Comparison of ENCODE assay signal across 6 worm cellular contexts in the genomic region with DNA sequence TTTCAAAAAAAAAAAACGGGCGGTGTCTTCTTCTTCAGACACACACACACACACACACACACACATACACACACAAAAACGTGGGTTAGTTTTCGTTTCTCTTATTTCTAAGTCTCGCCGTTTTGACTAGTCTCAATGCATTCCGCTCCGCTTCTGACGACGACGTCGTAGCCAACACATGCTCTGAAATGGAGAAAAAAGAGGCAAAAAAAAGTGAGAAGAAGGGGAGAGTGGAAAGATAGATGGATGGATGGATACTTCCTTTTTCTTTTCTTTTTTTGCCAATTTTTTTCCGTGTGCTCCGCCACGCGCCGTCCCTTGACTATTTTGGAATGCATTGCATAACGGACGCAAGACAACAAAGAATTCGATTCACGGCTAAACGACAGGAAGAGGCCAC.
TF ChIP-seq lines count a peak whose summit lies in the region.

No protein-coding gene starts in this region.

TF ChIP-seq in whole organism, L1 larva, 84 proteins besides CTCF, POLR2A, EP300 and RAD21:
- peak; percentile 34 for TF ChIP-seq nhr-71 (tag; optimal IDR thresholded peaks at IDR 0.05; lab: Kevin White, UChicago)
- TF ChIP-seq unc-86 (tag; optimal IDR thresholded peaks at IDR 0.05; lab: Kevin White, UChicago) = peak; percentile 46
- TF ChIP-seq unc-98 (GFP tag; IDR thresholded peaks at IDR 0.05; lab: Robert Waterston, UW) = no peak
- peak; percentile 74 for TF ChIP-seq fkh-10 (GFP tag; optimal IDR thresholded peaks at IDR 0.05; lab: Kevin White, UChicago)
- TF ChIP-seq lin-14 (GFP tag; optimal IDR thresholded peaks at IDR 0.05; lab: Kevin White, UChicago) = peak; percentile 90
- TF ChIP-seq fkh-8 (tag; optimal IDR thresholded peaks at IDR 0.05; lab: Kevin White, UChicago) = peak; percentile 37
- TF ChIP-seq snu-23 (GFP tag; optimal IDR thresholded peaks at IDR 0.05; lab: Kevin White, UChicago) = peak; percentile 6
- peak in 1 of 3 experiments; percentile 19 for TF ChIP-seq ceh-82 (tag; optimal IDR thresholded peaks at IDR 0.05; lab: Kevin White, UChicago)
- TF ChIP-seq lsy-2 (tag; optimal IDR thresholded peaks at IDR 0.05; lab: Kevin White, UChicago) = peak in 1 of 2 experiments; percentile 47
- no peak for TF ChIP-seq dsc-1 (tag; optimal IDR thresholded peaks at IDR 0.05; lab: Kevin White, UChicago)

TF ChIP-seq in whole organism, L2 larva, 48 proteins besides CTCF, POLR2A, EP300 and RAD21 (continues in another document):
- TF ChIP-seq lin-11 (tag; optimal IDR thresholded peaks at IDR 0.05; lab: Kevin White, UChicago) (no peak), C34F6.9 (tag; optimal IDR thresholded peaks at IDR 0.05; lab: Kevin White, UChicago) (peak; percentile 45), nhr-10 (tag; optimal IDR thresholded peaks at IDR 0.05; lab: Kevin White, UChicago) (no peak), gmeb-1 (tag; optimal IDR thresholded peaks at IDR 0.05; lab: Kevin White, UChicago) (no peak), sma-9 (GFP tag; optimal IDR thresholded peaks at IDR 0.05; lab: Kevin White, UChicago) (peak; percentile 15), sma-9 (tag; optimal IDR thresholded peaks at IDR 0.05; lab: Kevin White, UChicago) (no peak), nhr-6 (tag; optimal IDR thresholded peaks at IDR 0.05; lab: Kevin White, UChicago) (peak; percentile 20), zag-1 (tag; optimal IDR thresholded peaks at IDR 0.05; lab: Kevin White, UChicago) (peak; percentile 48), nhr-129 (tag; optimal IDR thresholded peaks at IDR 0.05; lab: Kevin White, UChicago) (peak; percentile 49), crh-2 (tag; optimal IDR thresholded peaks at IDR 0.05; lab: Kevin White, UChicago) (peak; percentile 41), Y55F3AM.14 (GFP tag; optimal IDR thresholded peaks at IDR 0.05; lab: Kevin White, UChicago) (peak; percentile 73), lsy-2 (tag; optimal IDR thresholded peaks at IDR 0.05; lab: Kevin White, UChicago) (peak in 1 of 2 experiments; percentile 49), mdl-1 (tag; optimal IDR thresholded peaks at IDR 0.05; lab: Kevin White, UChicago) (peak in 1 of 2 experiments; percentile 79), ceh-16 (tag; optimal IDR thresholded peaks at IDR 0.05; lab: Kevin White, UChicago) (no peak), F13H6.1 (tag; optimal IDR thresholded peaks at IDR 0.05; lab: Kevin White, UChicago) (peak; percentile 56)

TF ChIP-seq in whole organism, L3 larva, 47 proteins besides CTCF, POLR2A, EP300 and RAD21:
- TF ChIP-seq ceh-9 (tag; optimal IDR thresholded peaks at IDR 0.05; lab: Kevin White, UChicago) (no peak), lin-39 (tag; optimal IDR thresholded peaks at IDR 0.05; lab: Kevin White, UChicago) (peak; percentile 63), hmg-11 (tag; optimal IDR thresholded peaks at IDR 0.05; lab: Kevin White, UChicago) (peak; percentile 30), fos-1 (tag; optimal IDR thresholded peaks at IDR 0.05; lab: Kevin White, UChicago) (no peak), nfya-1 (tag; optimal IDR thresholded peaks at IDR 0.05; lab: Kevin White, UChicago; ENCODE audit: insufficient read depth) (peak; percentile 57), fkh-10 (GFP tag; optimal IDR thresholded peaks at IDR 0.05; lab: Kevin White, UChicago) (peak; percentile 57)

TF ChIP-seq in whole organism, L4 larva, 104 proteins besides CTCF, POLR2A, EP300 and RAD21 (continues in another document):
- TF ChIP-seq skn-1 (tag; optimal IDR thresholded peaks at IDR 0.05; lab: Kevin White, UChicago) = no peak
- TF ChIP-seq ceh-20 (GFP tag; IDR thresholded peaks at IDR 0.05; lab: Robert Waterston, UW) = 0 out of 2 replicates have a peak, but pooled peaks have one; percentile 39
- TF ChIP-seq hif-1 (tag; optimal IDR thresholded peaks at IDR 0.05; lab: Kevin White, UChicago) = peak in 1 of 2 experiments; percentile 39
- TF ChIP-seq nhr-42 (GFP tag; IDR thresholded peaks at IDR 0.05; lab: Robert Waterston, UW) = no peak
- TF ChIP-seq lin-1 (GFP tag; IDR thresholded peaks at IDR 0.05; lab: Robert Waterston, UW) = no peak
- TF ChIP-seq hlh-30 (tag; optimal IDR thresholded peaks at IDR 0.05; lab: Kevin White, UChicago; ENCODE audit: insufficient read depth) = peak; percentile 21
- TF ChIP-seq pha-4 (GFP tag; IDR thresholded peaks at IDR 0.05; lab: Robert Waterston, UW) = no peak
- TF ChIP-seq pha-4 (tag; optimal IDR thresholded peaks at IDR 0.05; lab: Kevin White, UChicago) = no peak
- peak; percentile 51 for TF ChIP-seq rbr-2 (tag; optimal IDR thresholded peaks at IDR 0.05; lab: Kevin White, UChicago)
- TF ChIP-seq zip-2 (tag; optimal IDR thresholded peaks at IDR 0.05; lab: Kevin White, UChicago) = no peak
- peak; percentile 38; the same call in 1 of the 2 replicates for TF ChIP-seq ctbp-1 (GFP tag; IDR thresholded peaks at IDR 0.05; lab: Robert Waterston, UW)
- peak in 1 of 2 experiments; percentile 98 for TF ChIP-seq unc-62 (GFP tag; optimal IDR thresholded peaks at IDR 0.05 in 1 of 2; lab: Kevin White, UChicago)
- peak; percentile 14 for TF ChIP-seq unc-62 (tag; optimal IDR thresholded peaks at IDR 0.05; lab: Kevin White, UChicago)
- no peak for TF ChIP-seq nhr-11 (tag; optimal IDR thresholded peaks at IDR 0.05; lab: Kevin White, UChicago)
- peak in 1 of 2 experiments; percentile 67 for TF ChIP-seq mdl-1 (tag; optimal IDR thresholded peaks at IDR 0.05; lab: Kevin White, UChicago)
- TF ChIP-seq fkh-10 (GFP tag; optimal IDR thresholded peaks at IDR 0.05; lab: Kevin White, UChicago) = peak; percentile 89
- peak; percentile 49; the same call in 1 of the 2 replicates for TF ChIP-seq hmg-1.1 (GFP tag; IDR thresholded peaks at IDR 0.05; lab: Robert Waterston, UW)
- peak in 1 of 2 experiments; percentile 54 for TF ChIP-seq lsy-2 (tag; optimal IDR thresholded peaks at IDR 0.05; lab: Kevin White, UChicago)

TF ChIP-seq in whole organism, late embryonic, 69 proteins besides CTCF, POLR2A, EP300 and RAD21:
- TF ChIP-seq unc-42 (tag; optimal IDR thresholded peaks at IDR 0.05; lab: Kevin White, UChicago) (no peak), ceh-31 (tag; optimal IDR thresholded peaks at IDR 0.05; lab: Kevin White, UChicago) (peak; percentile 4)

TF ChIP-seq in whole organism, young adult, 124 proteins besides CTCF, POLR2A, EP300 and RAD21:
- TF ChIP-seq Y79H2A.3 (GFP tag; conservative IDR thresholded peaks at IDR 0.05; lab: Robert Waterston, UW) = no peak
- no peak for TF ChIP-seq nhr-179 (tag; optimal IDR thresholded peaks at IDR 0.05; lab: Kevin White, UChicago)
- TF ChIP-seq ceh-40 (GFP tag; IDR thresholded peaks at IDR 0.05; lab: Robert Waterston, UW) = no peak
- TF ChIP-seq Y53F4B.3 (GFP tag; IDR thresholded peaks at IDR 0.05; lab: Robert Waterston, UW) = no peak
- TF ChIP-seq zfh-2 (GFP tag; conservative IDR thresholded peaks at IDR 0.05; lab: Robert Waterston, UW) = 0 out of 2 replicates have a peak, but pooled peaks have one; percentile 30
- peak; percentile 33 for TF ChIP-seq K12H6.12 (tag; optimal IDR thresholded peaks at IDR 0.05; lab: Kevin White, UChicago)
- no peak for TF ChIP-seq ccch-3 (GFP tag; optimal IDR thresholded peaks at IDR 0.05; lab: Kevin White, UChicago)
- no peak for TF ChIP-seq dpl-1 (GFP tag; optimal IDR thresholded peaks at IDR 0.05; lab: Kevin White, UChicago)
- TF ChIP-seq tlf-1 (GFP tag; optimal IDR thresholded peaks at IDR 0.05; lab: Kevin White, UChicago) = no peak
- no peak for TF ChIP-seq attf-6 (GFP tag; IDR thresholded peaks at IDR 0.05; lab: Robert Waterston, UW)
- TF ChIP-seq pbrm-1 (GFP tag; IDR thresholded peaks at IDR 0.05; lab: Robert Waterston, UW) = no peak
- peak; percentile 11 for TF ChIP-seq chd-7 (tag; optimal IDR thresholded peaks at IDR 0.05; lab: Kevin White, UChicago)
TF ChIP-seq in whole organism, young adult: peak in this region for 3.
